Worm (Caenorhabditis elegans): ENCODE results near the gene col-102.
A peak's percentile ranks its signal among the peaks of the same experiment; 100 is the strongest.

The col-102 gene

DNA sequence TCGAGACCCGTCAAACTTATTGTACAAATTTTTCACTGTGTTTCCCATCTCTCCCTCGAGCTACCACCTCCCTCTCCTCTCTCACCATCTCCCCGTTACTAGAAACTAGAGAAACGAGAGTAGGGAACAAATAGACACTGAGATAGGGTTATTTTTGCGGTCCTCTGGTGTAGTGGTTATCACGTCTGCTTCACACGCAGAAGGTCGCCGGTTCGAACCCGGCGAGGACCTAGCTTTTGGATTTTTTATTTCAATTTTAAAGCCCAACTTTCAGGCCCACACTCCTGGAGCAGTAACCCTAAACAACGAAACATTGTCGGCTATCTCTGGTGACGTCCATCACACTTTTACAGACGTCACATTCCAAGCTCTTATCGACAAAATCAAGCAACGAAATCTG is 16.1 kb downstream of the col-102 start (continued):
- TF ChIP-seq madf-8 (GFP tag; conservative IDR thresholded peaks at IDR 0.05) (no peak), ccch-3 (GFP tag; optimal IDR thresholded peaks at IDR 0.05) (no peak), nhr-90 (tag; optimal IDR thresholded peaks at IDR 0.05) (peak; percentile 61), snpc-1.1 (tag; optimal IDR thresholded peaks at IDR 0.05; ENCODE audit: insufficient read depth) (no peak), zim-3 (tag; optimal IDR thresholded peaks at IDR 0.05) (peak; percentile 82), mcd-1 (GFP tag; IDR thresholded peaks at IDR 0.05) (peak; percentile 58), bed-1 (GFP tag; IDR thresholded peaks at IDR 0.05) (no peak), unc-130 (GFP tag; optimal IDR thresholded peaks at IDR 0.05) (peak; percentile 33), atf-7 (tag; optimal IDR thresholded peaks at IDR 0.05) (peak; percentile 9), Y67H2A.10 (GFP tag; conservative IDR thresholded peaks at IDR 0.05) (no peak), attf-5 (GFP tag; optimal IDR thresholded peaks at IDR 0.05) (peak; percentile 9), cebp-1 (GFP tag; IDR thresholded peaks at IDR 0.05) (no peak), cebp-1 (tag; optimal IDR thresholded peaks at IDR 0.05) (no peak), madf-10 (tag; optimal IDR thresholded peaks at IDR 0.05) (peak; percentile 44), nfya-1 (tag; optimal IDR thresholded peaks at IDR 0.05; ENCODE audit: borderline replicate concordance, insufficient read depth) (no peak), somi-1 (GFP tag; optimal IDR thresholded peaks at IDR 0.05) (no peak), attf-6 (GFP tag; IDR thresholded peaks at IDR 0.05) (no peak), rec-8 (tag; optimal IDR thresholded peaks at IDR 0.05) (peak; percentile 30 to 47), xnd-1 (tag; optimal IDR thresholded peaks at IDR 0.05) (no peak), ceh-91 (GFP tag; IDR thresholded peaks at IDR 0.05) (no peak), ztf-22 (GFP tag; optimal IDR thresholded peaks at IDR 0.05) (no peak), D2030.7 (GFP tag; IDR thresholded peaks at IDR 0.05) (peak; percentile 57), chd-7 (tag; optimal IDR thresholded peaks at IDR 0.05) (peak; percentile 42), athp-1 (tag; optimal IDR thresholded peaks at IDR 0.05) (no peak), C06A6.2 (GFP tag; conservative IDR thresholded peaks at IDR 0.05) (0 out of 2 replicates have a peak, but pooled peaks have one; percentile 11), ceh-40 (GFP tag; IDR thresholded peaks at IDR 0.05) (peak; percentile 83; the same call in 1 of the 2 replicates), efl-1 (GFP tag; optimal IDR thresholded peaks at IDR 0.05) (no peak), ceh-79 (tag; optimal IDR thresholded peaks at IDR 0.05) (no peak), F23B12.7 (tag; optimal IDR thresholded peaks at IDR 0.05; ENCODE audit: insufficient read depth) (peak; percentile 86), ekl-4 (GFP tag; IDR thresholded peaks at IDR 0.05) (peak; percentile 39), nhr-120 (GFP tag; IDR thresholded peaks at IDR 0.05) (no peak), B0035.1 (tag; optimal IDR thresholded peaks at IDR 0.05) (no peak), lir-1 (GFP tag; conservative IDR thresholded peaks at IDR 0.05) (no peak), F10E7.11 (tag; optimal IDR thresholded peaks at IDR 0.05) (no peak), ztf-18 (tag; optimal IDR thresholded peaks at IDR 0.05) (peak; percentile 39), ceh-58 (GFP tag; IDR thresholded peaks at IDR 0.05) (no peak), hrde-1 (tag; optimal IDR thresholded peaks at IDR 0.05; ENCODE audit: borderline replicate concordance) (no peak), ets-4 (GFP tag; optimal IDR thresholded peaks at IDR 0.05) (no peak), F55B11.4 (tag; optimal IDR thresholded peaks at IDR 0.05; ENCODE audit: borderline replicate concordance, insufficient read depth) (no peak), hmg-20 (GFP tag; IDR thresholded peaks at IDR 0.05) (peak; percentile 27; the same call in 1 of the 2 replicates), lin-26 (GFP tag; IDR thresholded peaks at IDR 0.05) (peak; percentile 80), F57C9.4 (tag; optimal IDR thresholded peaks at IDR 0.05) (no peak), ztf-6 (GFP tag; IDR thresholded peaks at IDR 0.05) (no peak), die-1 (tag; optimal IDR thresholded peaks at IDR 0.05) (peak; percentile 50), K11D2.4 (GFP tag; IDR thresholded peaks at IDR 0.05) (peak; percentile 48; the same call in 1 of the 2 replicates), cebp-2 (GFP tag; IDR thresholded peaks at IDR 0.05) (no peak), ztf-3 (GFP tag; optimal IDR thresholded peaks at IDR 0.05) (no peak), rpc-1 (optimal IDR thresholded peaks at IDR 0.05) (peak; percentile 87), rpc-1 (tag; optimal IDR thresholded peaks at IDR 0.05) (peak; percentile 84)
